Worm (Caenorhabditis elegans) whole organism, L4 larva: ENCODE results near the gene dnc-2.
A peak's percentile ranks its signal among the peaks of the same experiment; 100 is the strongest.

ENCODE experiments used
- ceh-82 ChIP-seq: sonication (generic microtip); optimal IDR thresholded peaks from 2 replicates; lab custom pipeline; 2017; ENCODE audit warnings: missing biosample characterization, missing genetic modification characterization
- nhr-11 ChIP-seq: fragments of 150-350 bp; optimal IDR thresholded peaks from 2 replicates; lab custom pipeline; 2014; ENCODE audit warnings: missing biosample characterization, missing genetic modification characterization
- snpc-4 ChIP-seq: fragments of 150-350 bp; optimal IDR thresholded peaks from 2 replicates; lab custom pipeline; 2014; ENCODE audit warnings: missing biosample characterization, missing genetic modification characterization
- unc-62 ChIP-seq, 3 experiments: fragments of 150-350 bp in 1 of 3; sonication (generic microtip); optimal IDR thresholded peaks in 2 of 3; peaks in 1 of 3; 1 replicate in 1 of 3; 2 replicates in 2 of 3; lab custom pipeline; 2014 to 2017; ENCODE audit warnings: missing biosample characterization in 3 of 3, missing genetic modification characterization in 3 of 3, missing genetic modification reagents in 3 of 3, missing genotype in 1 of 3

ce11 chrIII:5938013-5938412, 12.5 kb upstream of the dnc-2 start:
- no peak for TF ChIP-seq ceh-82 (tag; lab: Kevin White, UChicago)
- no peak for TF ChIP-seq snpc-4 (tag; lab: Kevin White, UChicago)
- peak; percentile 64 for TF ChIP-seq nhr-11 (tag; lab: Kevin White, UChicago)
- TF ChIP-seq unc-62 (GFP tag; optimal IDR thresholded peaks at IDR 0.05 in 1 of 2; lab: Kevin White, UChicago) = peak in 1 of 2 experiments; percentile 99
- TF ChIP-seq unc-62 (tag; optimal IDR thresholded peaks at IDR 0.05; lab: Kevin White, UChicago) = no peak
